Fruit fly (Drosophila melanogaster): ENCODE results near the gene CG8119.

- no peak for TF ChIP-seq CG34367 (tag; optimal IDR thresholded peaks at IDR 0.05)
- no peak for TF ChIP-seq CG10348 (GFP tag; IDR thresholded peaks at IDR 0.05)
- TF ChIP-seq Snoo (tag; optimal IDR thresholded peaks at IDR 0.05) = no peak
- TF ChIP-seq rn (GFP tag; IDR thresholded peaks at IDR 0.05) = no peak
- TF ChIP-seq CG8159 (tag; optimal IDR thresholded peaks at IDR 0.05) = no peak
- TF ChIP-seq Pif1B (GFP tag; optimal IDR thresholded peaks at IDR 0.05) = no peak
- no peak for TF ChIP-seq CG4496 (GFP tag; IDR thresholded peaks at IDR 0.05)
- TF ChIP-seq EcR (GFP tag; optimal IDR thresholded peaks at IDR 0.05) = no peak
- no peak for TF ChIP-seq CG13204 (GFP tag; optimal IDR thresholded peaks at IDR 0.05)
- TF ChIP-seq CG15710 (tag; optimal IDR thresholded peaks at IDR 0.05) = no peak
- no peak for TF ChIP-seq fd96Ca (GFP tag; IDR thresholded peaks at IDR 0.05)
- TF ChIP-seq CG32121 (GFP tag; IDR thresholded peaks at IDR 0.05) = no peak
- no peak for TF ChIP-seq Pif1A (GFP tag; optimal IDR thresholded peaks at IDR 0.05)
These were observed 22.0 kb downstream of the CG8119 start for dm6 chrX:15684419-15684818.

All from whole organism, pupa.